Worm (Caenorhabditis elegans) whole organism, L1 larva: Measurements from ENCODE around the gene F56D2.2.

Experiments
- aly-2 ChIP-seq: fragments of 150-350 bp; optimal IDR thresholded peaks from 2 replicates; lab custom pipeline; 2014; ENCODE audit warnings: missing biosample characterization, missing genetic modification characterization
- blmp-1 ChIP-seq: fragments of 150-350 bp; optimal IDR thresholded peaks from 2 replicates; lab custom pipeline; 2014; ENCODE audit warnings: missing biosample characterization, missing genetic modification characterization
- hlh-17 ChIP-seq: fragments of 200-800 bp; sonication (Bioruptor generic); optimal IDR thresholded peaks from 2 replicates; lab custom pipeline; 2018; ENCODE audit warnings: missing genetic modification characterization, mild to moderate bottlenecking, missing compliant biosample characterization, moderate library complexity, borderline replicate concordance
- lin-39 ChIP-seq: fragments of 150-350 bp; optimal IDR thresholded peaks from 2 replicates; lab custom pipeline; 2014; ENCODE audit warnings: missing biosample characterization, missing genetic modification reagents, missing genetic modification characterization
- unc-62 ChIP-seq: fragments of 150-350 bp; optimal IDR thresholded peaks from 2 replicates; lab custom pipeline; 2014; ENCODE audit warnings: missing biosample characterization, missing genetic modification reagents, missing genetic modification characterization
- zip-4 ChIP-seq: fragments of 200-800 bp; sonication (Bioruptor generic); optimal IDR thresholded peaks from 2 replicates; lab custom pipeline; 2018; ENCODE audit warnings: mild to moderate bottlenecking, missing genetic modification characterization, moderate library complexity, missing compliant biosample characterization

ce11 chrIII:5563680-5564079, 23.4 kb upstream of the F56D2.2 start:
- TF ChIP-seq blmp-1, result peak; percentile 20
- TF ChIP-seq unc-62 (GFP tag; lab: Kevin White, UChicago), result no peak
- TF ChIP-seq lin-39 (tag; lab: Kevin White, UChicago), result no peak
- TF ChIP-seq hlh-17 (GFP tag; lab: Kevin White, UChicago), result no peak
- no peak for TF ChIP-seq aly-2 (tag; lab: Kevin White, UChicago)
- no peak for TF ChIP-seq zip-4 (GFP tag; lab: Kevin White, UChicago)
